Fruit fly (Drosophila melanogaster): ENCODE results near the gene Sec61gamma.

Gene Sec61gamma

dm6 chrX:19606558-19606957, 36.6 kb upstream of the Sec61gamma start:
- TF ChIP-seq CG11902 (GFP tag; optimal IDR thresholded peaks at IDR 0.05) = no peak

DNA sequence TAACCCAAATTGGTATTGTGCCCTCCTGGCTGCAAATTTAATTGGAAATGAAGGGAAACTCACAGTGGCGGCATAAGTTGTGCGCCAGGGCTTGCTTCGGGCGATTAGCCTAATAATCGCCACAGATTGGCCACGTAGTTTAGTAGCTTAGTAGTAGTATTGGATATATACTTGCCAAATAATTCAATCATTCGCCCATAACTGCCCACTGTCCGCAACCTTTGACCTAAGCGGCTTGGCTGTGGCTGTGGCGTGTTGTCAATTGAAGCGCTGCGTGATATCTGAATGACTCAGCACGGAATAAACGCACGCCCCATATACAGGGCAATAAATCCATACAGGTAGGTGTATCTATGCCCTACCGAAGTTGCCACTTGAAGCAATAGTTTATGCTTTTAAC, 36.2 kb upstream of the Sec61gamma start:
- TF ChIP-seq CG10669 (GFP tag; optimal IDR thresholded peaks at IDR 0.05) (no peak), CG6808 (GFP tag; optimal IDR thresholded peaks at IDR 0.05) (no peak), CG1621 (tag; optimal IDR thresholded peaks at IDR 0.05) (no peak), acj6 (GFP tag; optimal IDR thresholded peaks at IDR 0.05) (no peak), Hr38 (GFP tag; optimal IDR thresholded peaks at IDR 0.05) (no peak), svp (GFP tag) (peak; percentile 77), ss (GFP tag; optimal IDR thresholded peaks at IDR 0.05) (no peak)

DNA sequence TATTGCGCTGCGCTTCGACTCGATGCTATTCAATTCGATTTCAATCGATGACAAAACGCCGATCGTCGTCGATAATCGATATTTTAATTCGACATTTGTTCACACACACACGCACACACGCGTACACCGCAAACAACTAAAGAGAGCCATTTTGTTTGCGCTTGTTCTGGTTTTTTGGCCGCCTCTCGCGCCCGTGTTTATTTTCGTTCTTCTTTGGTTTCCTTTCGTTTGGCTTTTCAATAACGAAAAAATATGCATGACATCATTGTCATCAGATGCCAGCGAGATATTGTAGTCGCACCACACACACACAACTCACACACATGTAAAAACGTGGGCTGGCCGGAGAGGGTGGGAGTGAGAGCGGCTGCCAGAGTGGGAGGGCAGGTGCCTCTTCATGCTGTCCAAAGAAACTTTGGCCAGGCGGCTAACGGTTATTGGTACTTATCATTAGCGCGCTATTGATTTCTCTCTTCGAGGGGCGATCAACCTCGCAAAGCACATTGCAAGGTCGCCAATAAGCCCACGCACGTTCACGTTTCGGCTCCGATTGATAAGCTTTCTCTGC, 35.0 kb upstream of the Sec61gamma start:
- TF ChIP-seq vri (GFP tag; optimal IDR thresholded peaks at IDR 0.05) (peak; percentile 57), Ets21C (GFP tag; optimal IDR thresholded peaks at IDR 0.05) (no peak), Eip78C (GFP tag) (peak; percentile 18), fkh (GFP tag; optimal IDR thresholded peaks at IDR 0.05) (peak; percentile 77)

DNA sequence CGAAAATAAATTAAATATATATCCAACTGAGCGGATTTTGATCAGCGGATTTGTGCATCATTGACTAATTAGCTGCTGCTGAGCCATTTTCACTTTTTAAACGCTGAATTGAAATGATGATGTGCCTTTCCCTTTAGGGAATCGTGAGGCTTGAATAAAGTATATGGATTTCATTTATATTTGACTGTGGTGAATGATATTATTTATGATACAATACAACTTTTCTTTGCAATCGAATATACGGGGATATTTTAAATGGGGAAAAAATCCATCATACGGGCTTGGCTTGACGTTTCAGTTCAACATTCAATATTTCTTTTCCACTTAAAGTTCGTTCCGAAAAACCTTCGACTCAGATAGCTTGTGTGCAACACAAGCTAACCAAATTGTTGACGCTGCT, 31.9 kb upstream of the Sec61gamma start, which contains the start of the genes Shawn and Tyler:
Gene Shawn, plus strand, starts transcription at position 301 of the 400 bp plus-strand sequence.
Gene Tyler, plus strand, starts transcription at position 301 of the 400 bp plus-strand sequence.
- no peak for TF ChIP-seq CG8319 (GFP tag; optimal IDR thresholded peaks at IDR 0.05)
- TF ChIP-seq CG15336 (GFP tag; IDR thresholded peaks at IDR 0.05) = no peak
- no peak for TF ChIP-seq Sox14 (GFP tag; optimal IDR thresholded peaks at IDR 0.05)
- TF ChIP-seq CG3919 (GFP tag; optimal IDR thresholded peaks at IDR 0.05) = no peak
- no peak for TF ChIP-seq salr (GFP tag; optimal IDR thresholded peaks at IDR 0.05)
- TF ChIP-seq fkh (GFP tag; optimal IDR thresholded peaks at IDR 0.05) = no peak
- no peak for TF ChIP-seq vri (GFP tag; optimal IDR thresholded peaks at IDR 0.05)

DNA sequence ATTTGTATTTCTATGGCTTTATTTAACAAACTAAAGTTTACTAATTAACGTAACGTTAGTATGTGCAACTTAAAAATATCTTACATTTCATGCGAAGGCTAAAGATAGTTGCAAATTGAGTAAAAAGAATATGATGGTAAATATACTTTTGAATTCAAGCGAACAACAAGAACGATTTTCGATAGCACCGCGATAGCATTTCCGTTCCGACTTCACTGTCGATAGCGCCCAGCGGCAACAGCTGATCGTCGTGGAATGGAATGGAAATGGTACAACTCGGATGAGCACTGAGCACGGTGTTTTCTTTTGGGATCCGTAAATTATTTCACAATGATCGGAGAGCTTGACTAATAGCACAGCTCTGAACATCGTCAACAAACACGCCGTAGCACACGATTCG, 29.7 kb upstream of the Sec61gamma start:
- TF ChIP-seq CG10669 (GFP tag; optimal IDR thresholded peaks at IDR 0.05) (no peak), cyc (GFP tag; optimal IDR thresholded peaks at IDR 0.05) (peak; percentile 1), Lpt (GFP tag; optimal IDR thresholded peaks at IDR 0.05) (no peak), CG7368 (GFP tag; optimal IDR thresholded peaks at IDR 0.05) (no peak), Ets96B (tag; optimal IDR thresholded peaks at IDR 0.05) (no peak), CG34406 (GFP tag; optimal IDR thresholded peaks at IDR 0.05) (peak; percentile 49), svp (GFP tag) (no peak), lz (GFP tag; optimal IDR thresholded peaks at IDR 0.05) (peak; percentile 44), Hr39 (GFP tag; optimal IDR thresholded peaks at IDR 0.05) (no peak), Gug (GFP tag; IDR thresholded peaks at IDR 0.05) (no peak), salr (GFP tag; optimal IDR thresholded peaks at IDR 0.05) (no peak), CG6792 (GFP tag; optimal IDR thresholded peaks at IDR 0.05) (peak; percentile 30), Hr4 (GFP tag; optimal IDR thresholded peaks at IDR 0.05) (no peak), CG1621 (tag; optimal IDR thresholded peaks at IDR 0.05) (peak; percentile 63), fkh (GFP tag; optimal IDR thresholded peaks at IDR 0.05) (peak; percentile 29), CG31627 (GFP tag; optimal IDR thresholded peaks at IDR 0.05) (no peak), CG6163 (GFP tag; IDR thresholded peaks at IDR 0.05) (peak; percentile 56; the same call in 1 of the 3 replicates), esn (GFP tag; optimal IDR thresholded peaks at IDR 0.05) (peak; percentile 70), CG6854 (GFP tag; optimal IDR thresholded peaks at IDR 0.05) (peak; percentile 64), vri (GFP tag; optimal IDR thresholded peaks at IDR 0.05) (no peak), CG6808 (GFP tag; optimal IDR thresholded peaks at IDR 0.05) (no peak), CG11902 (GFP tag; optimal IDR thresholded peaks at IDR 0.05) (no peak)
